Fruit fly (Drosophila melanogaster): ENCODE data around the gene RnpS1.

RnpS1 gene

dm6 chr3R:9510070-9510518, 41.7 kb upstream of the RnpS1 start, which contains the start of gene rump (continued):
- TF ChIP-seq B-H2 (GFP tag; optimal IDR thresholded peaks at IDR 0.05) (peak; percentile 26), CG18262 (tag; optimal IDR thresholded peaks at IDR 0.05) (peak; percentile 33), CG7786 (GFP tag; optimal IDR thresholded peaks at IDR 0.05) (peak; percentile 32), Hmr (GFP tag; optimal IDR thresholded peaks at IDR 0.05) (no peak), CG1603 (tag; optimal IDR thresholded peaks at IDR 0.05) (peak; percentile 73), nmo (GFP tag; optimal IDR thresholded peaks at IDR 0.05) (peak; percentile 46), tap (tag; optimal IDR thresholded peaks at IDR 0.05) (no peak), CG13624 (GFP tag; optimal IDR thresholded peaks at IDR 0.05) (peak; percentile 48), Med (GFP tag) (peak; percentile 92), CG12659 (GFP tag; optimal IDR thresholded peaks at IDR 0.05) (peak; percentile 80), CG4617 (GFP tag; optimal IDR thresholded peaks at IDR 0.05; ENCODE audit: borderline replicate concordance) (peak; percentile 73), HmgD (GFP tag; optimal IDR thresholded peaks at IDR 0.05) (peak; percentile 85), CG15601 (tag; optimal IDR thresholded peaks at IDR 0.05) (peak; percentile 34), Xrp1 (GFP tag; IDR thresholded peaks at IDR 0.05) (no peak), grau (tag; optimal IDR thresholded peaks at IDR 0.05) (peak; percentile 34), Camta (GFP tag; optimal IDR thresholded peaks at IDR 0.05) (no peak), NC2β (GFP tag; optimal IDR thresholded peaks at IDR 0.05) (peak; percentile 25), CG14014 (GFP tag; IDR thresholded peaks at IDR 0.05) (no peak), CG10274 (GFP tag; optimal IDR thresholded peaks at IDR 0.05) (no peak), eve (GFP tag; optimal IDR thresholded peaks at IDR 0.05) (no peak), Hr51 (GFP tag; optimal IDR thresholded peaks at IDR 0.05) (no peak), vnd (GFP tag; IDR thresholded peaks at IDR 0.05; ENCODE audit: partially characterized antibody) (no peak), gro (GFP tag; optimal IDR thresholded peaks at IDR 0.05) (peak; percentile 49), CG10147 (GFP tag; optimal IDR thresholded peaks at IDR 0.05) (peak; percentile 8), bsh (GFP tag; optimal IDR thresholded peaks at IDR 0.05) (peak in 1 of 2 experiments; percentile 13), CG17568 (GFP tag; optimal IDR thresholded peaks at IDR 0.05) (peak; percentile 3), aop (GFP tag; IDR thresholded peaks at IDR 0.05) (no peak), CG4854 (GFP tag; optimal IDR thresholded peaks at IDR 0.05) (peak; percentile 9), CG31441 (GFP tag; IDR thresholded peaks at IDR 0.05) (no peak), ERR (GFP tag; optimal IDR thresholded peaks at IDR 0.05) (no peak), CG15073 (GFP tag; optimal IDR thresholded peaks at IDR 0.05) (no peak), phol (tag; optimal IDR thresholded peaks at IDR 0.05) (peak; percentile 98), CG1602 (GFP tag; optimal IDR thresholded peaks at IDR 0.05) (no peak), dan (GFP tag; IDR thresholded peaks at IDR 0.05) (no peak), CG6272 (GFP tag; IDR thresholded peaks at IDR 0.05) (no peak), Xbp1 (GFP tag; optimal IDR thresholded peaks at IDR 0.05) (peak; percentile 8), BEAF-32 (GFP tag; optimal IDR thresholded peaks at IDR 0.05) (peak; percentile 98), Stat92E (GFP tag; optimal IDR thresholded peaks at IDR 0.05) (peak in 1 of 3 experiments; percentile 58), lilli (GFP tag; optimal IDR thresholded peaks at IDR 0.05) (peak; percentile 43), CG14710 (tag; optimal IDR thresholded peaks at IDR 0.05) (peak; percentile 77), HmgZ (tag; optimal IDR thresholded peaks at IDR 0.05) (peak; percentile 74), ATbp (GFP tag; optimal IDR thresholded peaks at IDR 0.05) (no peak), CG15479 (GFP tag; optimal IDR thresholded peaks at IDR 0.05) (peak; percentile 2), CG8924 (tag; optimal IDR thresholded peaks at IDR 0.05) (peak; percentile 17), CG6254 (GFP tag; optimal IDR thresholded peaks at IDR 0.05) (no peak), CG13894 (tag; optimal IDR thresholded peaks at IDR 0.05) (peak; percentile 17), Hey (tag; optimal IDR thresholded peaks at IDR 0.05) (no peak), CG16863 (GFP tag; optimal IDR thresholded peaks at IDR 0.05) (peak; percentile 2)
